Worm (Caenorhabditis elegans): Measurements from ENCODE around the gene T11G6.3.

DNA sequence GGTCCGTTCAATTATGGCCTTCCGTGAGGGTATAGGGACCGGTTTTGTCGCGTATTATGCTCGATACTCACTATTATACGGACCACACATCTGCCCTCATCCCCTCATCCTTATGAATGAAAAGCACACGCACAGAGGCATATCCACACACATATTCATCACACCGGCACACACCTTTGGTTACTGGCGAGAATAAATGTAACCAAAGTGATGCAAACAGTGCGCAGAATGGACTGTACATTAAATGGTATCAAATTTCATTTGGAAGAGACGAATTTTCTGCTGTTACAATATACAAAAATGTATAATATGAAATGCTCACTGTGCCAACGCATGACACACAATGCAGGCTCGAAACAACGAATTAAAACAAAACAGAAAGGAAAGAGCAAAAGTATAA is 14.6 kb upstream of the T11G6.3 start:
- TF ChIP-seq B0310.2 (tag; optimal IDR thresholded peaks at IDR 0.05) (no peak), ama-1 (optimal IDR thresholded peaks at IDR 0.05) (no peak), hnd-1 (tag; optimal IDR thresholded peaks at IDR 0.05) (no peak), tbx-11 (GFP tag; IDR thresholded peaks at IDR 0.05) (no peak), pes-1 (GFP tag; IDR thresholded peaks at IDR 0.05) (no peak), sea-1 (GFP tag; conservative IDR thresholded peaks at IDR 0.05) (no peak), hmbx-1 (tag; optimal IDR thresholded peaks at IDR 0.05) (no peak), scrt-1 (GFP tag; IDR thresholded peaks at IDR 0.05) (no peak), flt-1 (GFP tag; IDR thresholded peaks at IDR 0.05) (0 out of 2 replicates have a peak, but pooled peaks have one; percentile 43), tbx-37 (GFP tag; conservative IDR thresholded peaks at IDR 0.05) (no peak), ceh-13 (GFP tag; optimal IDR thresholded peaks at IDR 0.05) (no peak), ceh-36 (tag; optimal IDR thresholded peaks at IDR 0.05) (no peak), F13C5.2 (tag; optimal IDR thresholded peaks at IDR 0.05) (no peak)

Measured in whole organism, early embryonic.